Worm (Caenorhabditis elegans): Measurements from ENCODE around the gene pqn-84.

DNA sequence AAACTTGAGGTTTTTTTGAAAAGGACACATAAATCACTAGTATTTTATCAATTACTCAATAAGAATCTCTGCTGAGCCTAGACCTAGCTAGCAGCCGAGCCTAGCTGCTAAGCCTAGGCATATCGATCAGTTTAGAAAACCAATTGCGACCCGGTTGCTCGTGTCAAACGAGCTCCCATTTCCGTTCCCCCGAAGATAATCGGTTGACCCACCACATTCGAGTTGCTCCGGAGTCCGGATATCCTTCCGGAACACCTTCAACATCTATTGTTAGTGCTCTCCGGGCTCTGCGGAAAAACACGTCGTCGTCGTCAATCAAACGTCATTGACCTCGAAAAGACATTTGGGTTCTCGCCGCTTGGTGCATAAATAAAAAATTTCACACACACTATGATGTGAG is 16.3 kb upstream of the pqn-84 start:
- no peak for TF ChIP-seq lir-3 (tag; optimal IDR thresholded peaks at IDR 0.05)
- no peak for TF ChIP-seq skn-1 (tag; optimal IDR thresholded peaks at IDR 0.05)
- no peak for TF ChIP-seq lin-15B (tag; optimal IDR thresholded peaks at IDR 0.05)
